Fruit fly (Drosophila melanogaster) Kc167 (cell line): ENCODE data around the gene CG43339.

ENCODE experiments used
- h ChIP-seq: fragments of >200 bp; optimal IDR thresholded peaks from 3 replicates; lab custom pipeline; 2018; ENCODE audit warnings: missing external identifiers
- insv ChIP-seq: fragments of >200 bp; optimal IDR thresholded peaks from 3 replicates; lab custom pipeline; 2018; ENCODE audit warnings: missing external identifiers
- ttk ChIP-seq: sonication (Bioruptor generic); optimal IDR thresholded peaks from 2 replicates; lab custom pipeline; 2017; ENCODE audit warnings: missing external identifiers

DNA sequence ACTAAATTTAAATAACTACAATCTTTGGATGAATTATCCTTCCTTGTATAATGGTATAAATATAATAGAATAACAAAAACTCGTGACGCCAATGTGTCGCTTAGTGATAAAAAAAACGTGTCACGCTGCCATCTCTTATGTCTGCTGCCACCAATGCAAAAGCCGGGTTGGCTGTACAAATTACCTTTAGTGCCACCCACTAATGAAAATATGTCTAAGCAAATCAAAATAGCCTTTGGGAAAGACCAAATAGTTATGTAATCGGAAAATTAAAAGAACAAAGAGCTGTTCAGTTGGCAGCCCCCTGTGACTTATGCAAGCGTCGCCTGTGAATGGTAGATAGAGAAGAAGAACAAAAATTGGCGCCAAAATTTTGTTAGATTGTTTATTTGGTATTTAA, 16.3 kb upstream of the CG43339 start, which contains the start of gene CG10336:
- no peak for TF ChIP-seq insv (lab: Kevin White, UChicago)
- no peak for TF ChIP-seq h (lab: Kevin White, UChicago)
- no peak for TF ChIP-seq ttk
